Fruit fly (Drosophila melanogaster) whole organism, embryonic: ENCODE data around the gene Uba2.

Experiments
- Blimp-1 ChIP-seq: fragments of 200-800 bp; sonication (Bioruptor generic); optimal IDR thresholded peaks from 3 replicates; lab custom pipeline; 2018; ENCODE audit warnings: missing biosample characterization, missing genetic modification characterization, mild to moderate bottlenecking, moderate library complexity, missing genetic modification reagents
- CG10209 ChIP-seq: fragments of 200-800 bp; sonication (Bioruptor generic); optimal IDR thresholded peaks from 3 replicates; lab custom pipeline; 2017; ENCODE audit warnings: missing biosample characterization, mild to moderate bottlenecking, missing genetic modification characterization, missing genetic modification reagents
- CG1024 ChIP-seq: fragments of 200-800 bp; sonication (Bioruptor generic); IDR thresholded peaks from 2 replicates; pipeline ENCODE4 v1.3.6; 2022; ENCODE audit warnings: missing biosample characterization, missing genetic modification characterization
- CG10366 ChIP-seq: fragments of 200-800 bp; sonication (Bioruptor generic); IDR thresholded peaks from 2 replicates; pipeline ENCODE4 v1.3.6; 2022; ENCODE audit warnings: missing biosample characterization, missing genetic modification characterization
- CG10543 ChIP-seq: fragments of 200-800 bp; sonication (Bioruptor generic); optimal IDR thresholded peaks from 3 replicates; lab custom pipeline; 2017; ENCODE audit warnings: missing biosample characterization, mild to moderate bottlenecking, missing genetic modification characterization, moderate library complexity
- CG11504 ChIP-seq: fragments of 200-800 bp; sonication (Bioruptor generic); optimal IDR thresholded peaks from 3 replicates; lab custom pipeline; 2019; ENCODE audit warnings: missing biosample characterization, mild to moderate bottlenecking, missing genetic modification characterization, moderate library complexity
- CG12769 ChIP-seq: fragments of 200-800 bp; sonication (Bioruptor generic); optimal IDR thresholded peaks from 2 replicates; lab custom pipeline; 2019; ENCODE audit warnings: missing biosample characterization, mild to moderate bottlenecking, missing genetic modification characterization, moderate library complexity
- CG17568 ChIP-seq: fragments of 200-800 bp; sonication (Bioruptor generic); optimal IDR thresholded peaks from 2 replicates; lab custom pipeline; 2018; ENCODE audit warnings: missing biosample characterization, mild to moderate bottlenecking, missing genetic modification characterization, moderate library complexity
- CG2199 ChIP-seq: fragments of 200-800 bp; sonication (Bioruptor generic); IDR thresholded peaks from 3 replicates; pipeline ENCODE4 v1.3.6; 2022; ENCODE audit warnings: missing biosample characterization, missing genetic modification characterization
- CG3163 ChIP-seq: fragments of 200-800 bp; sonication (Bioruptor generic); optimal IDR thresholded peaks from 3 replicates; lab custom pipeline; 2016; ENCODE audit warnings: missing biosample characterization, missing genetic modification characterization
- CG32532 ChIP-seq: fragments of 200-800 bp; sonication (Bioruptor generic); IDR thresholded peaks from 2 replicates; pipeline ENCODE4 v1.3.6; 2022; ENCODE audit warnings: missing biosample characterization, missing genetic modification characterization
- CG3281 ChIP-seq: fragments of 200-800 bp; sonication (Bioruptor generic); optimal IDR thresholded peaks from 3 replicates; lab custom pipeline; 2017; ENCODE audit warnings: missing biosample characterization, mild to moderate bottlenecking, missing genetic modification characterization
- CG4617 ChIP-seq: fragments of 200-800 bp; sonication (Bioruptor generic); optimal IDR thresholded peaks from 3 replicates; lab custom pipeline; 2016; ENCODE audit warnings: missing biosample characterization, missing genetic modification characterization, borderline replicate concordance
- CG5245 ChIP-seq: fragments of 200-800 bp; sonication (Bioruptor generic); optimal IDR thresholded peaks from 3 replicates; lab custom pipeline; 2016; ENCODE audit warnings: missing biosample characterization, missing genetic modification characterization
- CG6175 ChIP-seq: fragments of 200-800 bp; sonication (Bioruptor generic); IDR thresholded peaks from 3 replicates; pipeline ENCODE4 v1.3.6; 2022; ENCODE audit warnings: missing biosample characterization, missing genetic modification characterization
- CG6272 ChIP-seq: fragments of 200-800 bp; sonication (Bioruptor generic); IDR thresholded peaks from 2 replicates; pipeline ENCODE4 v1.3.6; 2022; ENCODE audit warnings: missing biosample characterization, missing genetic modification characterization
- CG6765 ChIP-seq: fragments of 200-800 bp; sonication (Bioruptor generic); optimal IDR thresholded peaks from 3 replicates; lab custom pipeline; 2017; ENCODE audit warnings: missing biosample characterization, mild to moderate bottlenecking, missing genetic modification characterization
- CG9876 ChIP-seq: fragments of 200-800 bp; sonication (Bioruptor generic); optimal IDR thresholded peaks from 2 replicates; lab custom pipeline; 2016; ENCODE audit warnings: missing biosample characterization, missing genetic modification characterization
- D ChIP-seq, 2 experiments: fragments of 200-800 bp in 1 of 2; fragments of >200 bp in 1 of 2; sonication (Bioruptor generic) in 1 of 2; optimal IDR thresholded peaks; 2 replicates in 1 of 2; 3 replicates in 1 of 2; lab custom pipeline; 2017; ENCODE audit warnings: mild to moderate bottlenecking in 1 of 2, missing biosample characterization in 1 of 2, missing genetic modification characterization in 1 of 2, missing genetic modification reagents in 1 of 2
- Ets65A ChIP-seq: fragments of 200-800 bp; sonication (Bioruptor generic); peaks from one replicate; lab custom pipeline; 2016; ENCODE audit warnings: missing biosample characterization, missing genetic modification characterization
- Gsc ChIP-seq: fragments of 200-800 bp; sonication (Bioruptor generic); IDR thresholded peaks from 2 replicates; pipeline ENCODE4 v1.3.6; 2022; ENCODE audit warnings: missing biosample characterization, missing genetic modification characterization
- H15 ChIP-seq: fragments of 200-800 bp; sonication (Bioruptor generic); IDR thresholded peaks from 3 replicates; pipeline ENCODE4 v1.3.6; 2022; ENCODE audit warnings: missing biosample characterization, missing genetic modification characterization
- HLH3B ChIP-seq: fragments of 200-800 bp; sonication (Bioruptor generic); IDR thresholded peaks from 2 replicates; pipeline ENCODE4 v1.3.6; 2022; ENCODE audit warnings: missing biosample characterization, missing genetic modification characterization
- Hmx ChIP-seq: fragments of 200-800 bp; sonication (Bioruptor generic); optimal IDR thresholded peaks from 2 replicates; lab custom pipeline; 2016; ENCODE audit warnings: missing biosample characterization, missing genetic modification characterization
- Hr78 ChIP-seq, 2 experiments: fragments of 200-800 bp in 1 of 2; fragments of >200 bp in 1 of 2; sonication (Bioruptor generic) in 1 of 2; optimal IDR thresholded peaks; 2 replicates each; lab custom pipeline; 2017 to 2019; ENCODE audit warnings: missing biosample characterization in 2 of 2, missing genetic modification characterization in 2 of 2, mild to moderate bottlenecking in 1 of 2, moderate library complexity in 1 of 2
- PHDP ChIP-seq: fragments of 200-800 bp; sonication (Bioruptor generic); optimal IDR thresholded peaks from 3 replicates; lab custom pipeline; 2018; ENCODE audit warnings: missing biosample characterization, mild to moderate bottlenecking, missing genetic modification characterization, moderate library complexity
- Pdp1 ChIP-seq, 2 experiments: fragments of 200-800 bp; sonication (Bioruptor generic); optimal IDR thresholded peaks; 3 replicates each; lab custom pipeline; 2016; ENCODE audit warnings: missing biosample characterization in 2 of 2, missing genetic modification characterization in 2 of 2, mild to moderate bottlenecking in 1 of 2, moderate library complexity in 1 of 2
- Stat92E ChIP-seq, 3 experiments: fragments of >200 bp in 2 of 3; fragments of 200-800 bp in 1 of 3; sonication (Bioruptor generic) in 1 of 3; optimal IDR thresholded peaks; 2 replicates each; lab custom pipeline; 2017 to 2019; ENCODE audit warnings: missing biosample characterization in 3 of 3, missing genetic modification characterization in 3 of 3, mild to moderate bottlenecking in 1 of 3, moderate library complexity in 1 of 3
- Vsx1 ChIP-seq: fragments of 200-800 bp; sonication (Bioruptor generic); optimal IDR thresholded peaks from 2 replicates; lab custom pipeline; 2017; ENCODE audit warnings: missing biosample characterization, mild to moderate bottlenecking, missing genetic modification characterization, missing genetic modification reagents
- abd-A ChIP-seq: fragments of 200-800 bp; sonication (Bioruptor generic); optimal IDR thresholded peaks from 3 replicates; lab custom pipeline; 2019; ENCODE audit warnings: missing biosample characterization, mild to moderate bottlenecking, missing genetic modification characterization, moderate library complexity
- ara ChIP-seq: fragments of 200-800 bp; sonication (Bioruptor generic); IDR thresholded peaks from 2 replicates; pipeline ENCODE4 v1.3.6; 2022; ENCODE audit warnings: missing biosample characterization, missing genetic modification characterization
- cad ChIP-seq: fragments of >200 bp; optimal IDR thresholded peaks from 2 replicates; lab custom pipeline; 2017; ENCODE audit warnings: missing biosample characterization, missing genetic modification characterization
- chinmo ChIP-seq: fragments of 200-800 bp; sonication (Bioruptor generic); IDR thresholded peaks from 4 replicates; pipeline ENCODE4 v1.3.6; 2022; ENCODE audit warnings: missing biosample characterization, missing genetic modification characterization; ENCODE audit not compliant: partially characterized antibody
- chm ChIP-seq: fragments of 200-800 bp; sonication (Bioruptor generic); IDR thresholded peaks from 2 replicates; pipeline ENCODE4 v1.3.6; 2022; ENCODE audit warnings: missing biosample characterization, missing genetic modification characterization
- dan ChIP-seq: fragments of 200-800 bp; sonication (Bioruptor generic); IDR thresholded peaks from 2 replicates; pipeline ENCODE4 v1.3.6; 2022; ENCODE audit warnings: missing biosample characterization, missing genetic modification characterization
- eve ChIP-seq, 2 experiments: fragments of >200 bp; optimal IDR thresholded peaks; 2 replicates each; lab custom pipeline; 2017; ENCODE audit warnings: missing biosample characterization in 2 of 2, missing genetic modification characterization in 2 of 2
- ewg ChIP-seq: fragments of 200-800 bp; sonication (Bioruptor generic); optimal IDR thresholded peaks from 3 replicates; lab custom pipeline; 2017; ENCODE audit warnings: mild to moderate bottlenecking, missing biosample characterization, missing genetic modification reagents, missing genetic modification characterization
- gce ChIP-seq: fragments of 200-800 bp; sonication (Bioruptor generic); IDR thresholded peaks from 3 replicates; pipeline ENCODE4 v1.3.6; 2022; ENCODE audit warnings: missing biosample characterization, missing genetic modification characterization
- kni ChIP-seq: fragments of 200-800 bp; sonication (Bioruptor generic); optimal IDR thresholded peaks from 3 replicates; lab custom pipeline; 2017; ENCODE audit warnings: mild to moderate bottlenecking, missing biosample characterization, missing genetic modification reagents, missing genetic modification characterization
- lbe ChIP-seq: fragments of 200-800 bp; sonication (Bioruptor generic); optimal IDR thresholded peaks from 2 replicates; lab custom pipeline; 2016; ENCODE audit warnings: missing biosample characterization, mild to moderate bottlenecking, missing genetic modification characterization
- luna ChIP-seq: fragments of 200-800 bp; sonication (Bioruptor generic); optimal IDR thresholded peaks from 2 replicates; lab custom pipeline; 2016; ENCODE audit warnings: missing biosample characterization, missing genetic modification characterization
- mam ChIP-seq: fragments of 200-800 bp; sonication (Bioruptor generic); optimal IDR thresholded peaks from 3 replicates; lab custom pipeline; 2016; ENCODE audit warnings: missing biosample characterization, missing genetic modification characterization
- mirr ChIP-seq: fragments of 200-800 bp; sonication (Bioruptor generic); optimal IDR thresholded peaks from 3 replicates; lab custom pipeline; 2018; ENCODE audit warnings: missing biosample characterization, mild to moderate bottlenecking, missing genetic modification characterization
- ro ChIP-seq: fragments of 200-800 bp; sonication (Bioruptor generic); IDR thresholded peaks from 2 replicates; pipeline ENCODE4 v1.3.6; 2022; ENCODE audit warnings: missing biosample characterization, missing genetic modification characterization
- sisA ChIP-seq: fragments of 200-800 bp; sonication (Bioruptor generic); IDR thresholded peaks from 2 replicates; pipeline ENCODE4 v1.3.6; 2022; ENCODE audit warnings: missing biosample characterization, missing genetic modification characterization
- tll ChIP-seq, 2 experiments: fragments of 200-800 bp in 1 of 2; fragments of >200 bp in 1 of 2; sonication (Bioruptor generic) in 1 of 2; optimal IDR thresholded peaks; 2 replicates each; lab custom pipeline; 2017 to 2019; ENCODE audit warnings: missing biosample characterization in 2 of 2, missing genetic modification characterization in 2 of 2, mild to moderate bottlenecking in 1 of 2, moderate library complexity in 1 of 2
- zen ChIP-seq: fragments of 200-800 bp; sonication (Bioruptor generic); optimal IDR thresholded peaks from 3 replicates; lab custom pipeline; 2018; ENCODE audit warnings: missing biosample characterization, mild to moderate bottlenecking, missing genetic modification characterization, moderate library complexity

The Uba2 gene

DNA sequence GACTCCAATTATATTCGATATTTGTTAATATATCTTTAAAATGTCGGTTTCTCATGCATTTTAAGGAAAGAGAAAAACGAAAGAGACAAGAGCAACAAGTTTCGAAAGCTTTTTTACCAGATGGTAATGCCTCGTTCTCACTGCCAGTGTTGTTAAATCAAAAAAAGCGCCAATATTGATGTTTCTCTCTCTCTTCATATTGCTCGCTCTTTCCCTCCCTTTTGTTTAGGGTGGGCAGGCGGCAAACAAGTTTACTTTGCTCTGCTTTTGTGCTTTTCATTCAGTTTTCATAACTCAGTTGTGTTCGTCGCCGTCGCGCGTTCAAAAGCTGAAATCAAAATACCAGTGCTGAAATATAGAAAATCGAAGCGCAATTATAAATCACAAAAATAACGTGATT lies 45.8 kb downstream of the Uba2 start (continued):
- TF ChIP-seq CG6272, result no peak
- peak; percentile 55 for TF ChIP-seq ewg (GFP tag; lab: Kevin White, UChicago)
- no peak; the same call in 1 of the 2 replicates for TF ChIP-seq HLH3B (GFP tag; lab: Robert Waterston, UW)
- no peak for TF ChIP-seq sisA (GFP tag; lab: Robert Waterston, UW)
- no peak for TF ChIP-seq gce (GFP tag; lab: Robert Waterston, UW)
- TF ChIP-seq PHDP (tag; lab: Kevin White, UChicago), result peak; percentile 53
- TF ChIP-seq Gsc, result no peak
- no peak for TF ChIP-seq CG4617 (GFP tag; lab: Kevin White, UChicago)
- TF ChIP-seq CG11504 (tag; lab: Kevin White, UChicago), result no peak
- TF ChIP-seq CG5245 (GFP tag; lab: Kevin White, UChicago), result no peak
- peak; percentile 66 for TF ChIP-seq CG6765
- peak; percentile 6 for TF ChIP-seq Vsx1 (GFP tag; lab: Kevin White, UChicago)
- no peak; the same call in 1 of the 2 replicates for TF ChIP-seq chm (GFP tag; lab: Robert Waterston, UW)
- peak; percentile 56; the same call in 1 of the 2 replicates for TF ChIP-seq CG32532 (GFP tag; lab: Robert Waterston, UW)
- TF ChIP-seq CG17568, result peak; percentile 77
- peak; percentile 37 for TF ChIP-seq CG3281
- TF ChIP-seq dan (GFP tag; lab: Robert Waterston, UW), result no peak
- TF ChIP-seq Ets65A, result no peak
- peak; percentile 75 for TF ChIP-seq mirr (GFP tag; lab: Kevin White, UChicago)
- TF ChIP-seq eve (GFP tag; optimal IDR thresholded peaks at IDR 0.05; lab: Kevin White, UChicago), result peak in 1 of 2 experiments; percentile 60

- TF ChIP-seq CG2199 (GFP tag; lab: Robert Waterston, UW) (peak; percentile 88; the same call in 2 of the 3 replicates), CG10543 (GFP tag; lab: Kevin White, UChicago) (peak; percentile 31), CG3163 (GFP tag; lab: Kevin White, UChicago) (peak; percentile 22), luna (GFP tag; lab: Kevin White, UChicago) (no peak), CG10209 (GFP tag; lab: Kevin White, UChicago) (peak; percentile 53), Pdp1 (GFP tag; optimal IDR thresholded peaks at IDR 0.05; lab: Kevin White, UChicago) (peak in 1 of 2 experiments; percentile 13), CG12769 (tag; lab: Kevin White, UChicago) (peak; percentile 74), CG6175 (GFP tag; lab: Robert Waterston, UW) (peak; percentile 51; the same call in 1 of the 3 replicates), CG1024 (peak; percentile 8; the same call in 1 of the 2 replicates), abd-A (tag; lab: Kevin White, UChicago) (peak; percentile 15), CG10366 (GFP tag; lab: Robert Waterston, UW) (no peak)
Observed at dm6 chr3L:8080790-8081189, 46.8 kb downstream of the Uba2 start.

dm6 chr3L:8079598-8079997 lies 48.0 kb downstream of the Uba2 start:
- TF ChIP-seq zen (peak; percentile 86), tll (GFP tag; optimal IDR thresholded peaks at IDR 0.05; lab: Kevin White, UChicago) (peak in 1 of 2 experiments; percentile 69), CG2199 (GFP tag; lab: Robert Waterston, UW) (0 out of 3 replicates have a peak, but pooled peaks have one; percentile 51), CG9876 (GFP tag; lab: Kevin White, UChicago) (no peak), Blimp-1 (GFP tag; lab: Kevin White, UChicago) (peak; percentile 1), lbe (GFP tag; lab: Kevin White, UChicago) (no peak), mam (GFP tag; lab: Kevin White, UChicago) (no peak), ara (GFP tag; lab: Robert Waterston, UW) (0 out of 2 replicates have a peak, but pooled peaks have one; percentile 12), Hmx (GFP tag; lab: Kevin White, UChicago) (no peak), Stat92E (GFP tag; optimal IDR thresholded peaks at IDR 0.05; lab: Kevin White, UChicago) (no peak), kni (GFP tag; lab: Kevin White, UChicago) (peak; percentile 39), D (optimal IDR thresholded peaks at IDR 0.05; lab: Kevin White, UChicago) (peak; percentile 16), D (GFP tag; optimal IDR thresholded peaks at IDR 0.05; lab: Kevin White, UChicago) (no peak), Hr78 (GFP tag; optimal IDR thresholded peaks at IDR 0.05; lab: Kevin White, UChicago) (peak in 1 of 2 experiments; percentile 31), luna (GFP tag; lab: Kevin White, UChicago) (no peak), ro (GFP tag; lab: Robert Waterston, UW) (no peak), H15 (no peak), chinmo (GFP tag; lab: Robert Waterston, UW) (0 out of 4 replicates have a peak, but pooled peaks have one; percentile 18), cad (GFP tag; lab: Kevin White, UChicago) (peak; percentile 51)
